Fruit fly (Drosophila melanogaster): ENCODE results near the gene kel.

dm6 chr2L:18114176-18114703, 23.6 kb downstream of the kel start, which contains the start of gene CG15152:
- TF ChIP-seq ey (GFP tag; optimal IDR thresholded peaks at IDR 0.05): no peak
- no peak for TF ChIP-seq brk (GFP tag; optimal IDR thresholded peaks at IDR 0.05)
- no peak for TF ChIP-seq Vsx2 (GFP tag; optimal IDR thresholded peaks at IDR 0.05; ENCODE audit: partially characterized antibody)
- TF ChIP-seq Dif (GFP tag; optimal IDR thresholded peaks at IDR 0.05; ENCODE audit: partially characterized antibody): no peak
- TF ChIP-seq Myc (optimal IDR thresholded peaks at IDR 0.05): no peak
- no peak for TF ChIP-seq pan (optimal IDR thresholded peaks at IDR 0.05)
- TF ChIP-seq br (GFP tag; optimal IDR thresholded peaks at IDR 0.05): no peak
- TF ChIP-seq h (GFP tag; optimal IDR thresholded peaks at IDR 0.05): no peak
- TF ChIP-seq lola (GFP tag; optimal IDR thresholded peaks at IDR 0.05): no peak
- TF ChIP-seq psq (GFP tag; optimal IDR thresholded peaks at IDR 0.05): peak; percentile 11
- TF ChIP-seq Dfd (GFP tag; optimal IDR thresholded peaks at IDR 0.05): no peak
- TF ChIP-seq Abd-B (GFP tag; optimal IDR thresholded peaks at IDR 0.05): no peak
